Worm (Caenorhabditis elegans) whole organism, L2 larva: ENCODE results near the gene tpra-1.

Experiments used
- F13H6.1 ChIP-seq: sonication (generic microtip); optimal IDR thresholded peaks from 2 replicates; lab custom pipeline; 2016; ENCODE audit warnings: missing genetic modification characterization, missing compliant biosample characterization
- elt-1 ChIP-seq: fragments of 150-350 bp; optimal IDR thresholded peaks from 2 replicates; lab custom pipeline; 2014; ENCODE audit warnings: missing biosample characterization, missing genetic modification characterization
- fos-1 ChIP-seq: fragments of 150-350 bp; optimal IDR thresholded peaks from 2 replicates; lab custom pipeline; 2014; ENCODE audit warnings: missing biosample characterization, missing genetic modification characterization
- gmeb-1 ChIP-seq: fragments of 150-350 bp; optimal IDR thresholded peaks from 2 replicates; lab custom pipeline; 2014; ENCODE audit warnings: missing biosample characterization, missing genetic modification characterization
- lin-13 ChIP-seq: fragments of 150-350 bp; optimal IDR thresholded peaks from 2 replicates; lab custom pipeline; 2014; ENCODE audit warnings: missing biosample characterization, missing genetic modification reagents, missing genetic modification characterization
- lsy-2 ChIP-seq, 2 experiments: fragments of 150-350 bp in 1 of 2; sonication (generic microtip) in 1 of 2; optimal IDR thresholded peaks; 2 replicates each; lab custom pipeline; 2014 to 2017; ENCODE audit warnings: missing biosample characterization in 2 of 2, missing genetic modification characterization in 2 of 2
- mab-5 ChIP-seq: fragments of 150-350 bp; optimal IDR thresholded peaks from 2 replicates; lab custom pipeline; 2014; ENCODE audit warnings: missing biosample characterization, missing genetic modification characterization
- nhr-11 ChIP-seq: fragments of 150-350 bp; optimal IDR thresholded peaks from 2 replicates; lab custom pipeline; 2014; ENCODE audit warnings: missing biosample characterization, missing genetic modification characterization
- nhr-23 ChIP-seq: fragments of 150-350 bp; optimal IDR thresholded peaks from 2 replicates; lab custom pipeline; 2014; ENCODE audit warnings: missing biosample characterization, missing genetic modification reagents, missing genetic modification characterization
- zag-1 ChIP-seq: fragments of 150-350 bp; optimal IDR thresholded peaks from 2 replicates; lab custom pipeline; 2014; ENCODE audit warnings: missing biosample characterization, missing genetic modification characterization
- ztf-11 ChIP-seq: sonication (generic microtip); optimal IDR thresholded peaks from 2 replicates; lab custom pipeline; 2017; ENCODE audit warnings: missing biosample characterization, missing genetic modification characterization

ce11 chrIV:8992786-8993185, 36.5 kb downstream of the tpra-1 start, which contains the start of gene mltn-12:
- TF ChIP-seq lin-13 (GFP tag; lab: Kevin White, UChicago) (no peak), zag-1 (no peak), ztf-11 (tag; lab: Kevin White, UChicago) (no peak), gmeb-1 (tag; lab: Kevin White, UChicago) (no peak), nhr-11 (tag; lab: Kevin White, UChicago) (no peak), mab-5 (no peak), F13H6.1 (tag; lab: Kevin White, UChicago) (no peak), lsy-2 (tag; optimal IDR thresholded peaks at IDR 0.05; lab: Kevin White, UChicago) (no peak), nhr-23 (tag; lab: Kevin White, UChicago) (no peak), elt-1 (tag; lab: Kevin White, UChicago) (no peak), fos-1 (no peak)
